Fruit fly (Drosophila melanogaster): Measurements from ENCODE around the gene CG7065.
A peak's percentile ranks its signal among the peaks of the same experiment; 100 is the strongest.

dm6 chrX:9141219-9141618, 1.1 kb upstream of the CG7065 start:
- TF ChIP-seq h (GFP tag; optimal IDR thresholded peaks at IDR 0.05): peak; percentile 57
- no peak for TF ChIP-seq dl (GFP tag; optimal IDR thresholded peaks at IDR 0.05; ENCODE audit: insufficient read depth in 1 of 2, partially characterized antibody in 2 of 2)
- peak; percentile 70 for TF ChIP-seq fru (GFP tag; optimal IDR thresholded peaks at IDR 0.05)

Data from whole organism, wandering third instar larva.